Worm (Caenorhabditis elegans) whole organism, L4 larva: Measurements from ENCODE around the gene his-74.

Experiments
- F10B5.3 ChIP-seq: sonication (generic microtip); optimal IDR thresholded peaks from 2 replicates; lab custom pipeline; 2016; ENCODE audit warnings: mild to moderate bottlenecking, missing genetic modification characterization, missing compliant biosample characterization
- F44E2.7 ChIP-seq: fragments of 200-800 bp; sonication (Bioruptor generic); IDR thresholded peaks from 2 replicates; pipeline ENCODE4 v2.1.2; 2022; ENCODE audit warnings: missing genetic modification characterization, missing compliant biosample characterization
- F49E8.2 ChIP-seq: sonication (generic microtip); optimal IDR thresholded peaks from 2 replicates; lab custom pipeline; 2016; ENCODE audit warnings: missing compliant biosample characterization, mild to moderate bottlenecking, missing genetic modification characterization, borderline replicate concordance
- T26A8.4 ChIP-seq: fragments of 200-800 bp; sonication (Bioruptor generic); IDR thresholded peaks from 2 replicates; pipeline ENCODE4 v1.3.6; 2022; ENCODE audit warnings: missing genetic modification characterization, missing compliant biosample characterization
- Y105C5A.15 ChIP-seq: fragments of 200-800 bp; sonication (Bioruptor generic); IDR thresholded peaks from 2 replicates; pipeline ENCODE4 v1.3.6; 2022; ENCODE audit warnings: missing genetic modification characterization, missing compliant biosample characterization
- aha-1 ChIP-seq: fragments of 150-350 bp; peaks from one replicate; lab custom pipeline; 2014; ENCODE audit warnings: missing biosample characterization, missing genetic modification characterization
- aly-2 ChIP-seq: sonication (generic microtip); optimal IDR thresholded peaks from 2 replicates; lab custom pipeline; 2018; ENCODE audit warnings: missing biosample characterization, missing genetic modification characterization
- ceh-62 ChIP-seq: sonication (generic microtip); optimal IDR thresholded peaks from 2 replicates; lab custom pipeline; 2017; ENCODE audit warnings: missing biosample characterization, missing genetic modification characterization
- dmd-6 ChIP-seq: fragments of 200-800 bp; sonication (Bioruptor generic); IDR thresholded peaks from 2 replicates; pipeline ENCODE4 v1.3.6; 2022; ENCODE audit warnings: missing genetic modification reagents, missing genetic modification characterization, missing compliant biosample characterization
- dmd-8 ChIP-seq: fragments of 200-800 bp; sonication (Bioruptor generic); IDR thresholded peaks from 2 replicates; pipeline ENCODE4 v1.3.6; 2022; ENCODE audit warnings: missing genetic modification characterization, missing compliant biosample characterization
- dmd-9 ChIP-seq: fragments of 200-800 bp; sonication (Bioruptor generic); IDR thresholded peaks from 2 replicates; pipeline ENCODE4 v1.3.6; 2022; ENCODE audit warnings: missing genetic modification reagents, missing genetic modification characterization, missing compliant biosample characterization
- dpl-1 ChIP-seq: fragments of 150-350 bp; optimal IDR thresholded peaks from 2 replicates; lab custom pipeline; 2014; ENCODE audit warnings: missing biosample characterization, missing genetic modification reagents, missing genetic modification characterization
- dve-1 ChIP-seq: sonication (generic microtip); optimal IDR thresholded peaks from 2 replicates; lab custom pipeline; 2017; ENCODE audit warnings: antibody characterized with exemption, mild to moderate bottlenecking, missing genetic modification characterization, missing compliant biosample characterization; ENCODE audit not compliant: insufficient read depth
- egl-27 ChIP-seq: sonication (generic microtip); optimal IDR thresholded peaks from 3 replicates; lab custom pipeline; 2017; ENCODE audit warnings: missing biosample characterization, missing genetic modification reagents, missing genetic modification characterization
- fkh-10 ChIP-seq: fragments of 150-350 bp; optimal IDR thresholded peaks from 2 replicates; lab custom pipeline; 2014; ENCODE audit warnings: missing biosample characterization, missing genetic modification reagents, missing genetic modification characterization
- gei-8 ChIP-seq: fragments of 200-800 bp; sonication (Bioruptor generic); optimal IDR thresholded peaks from 2 replicates; lab custom pipeline; 2018; ENCODE audit warnings: mild to moderate bottlenecking, missing genetic modification characterization, missing compliant biosample characterization
- hif-1 ChIP-seq, 2 experiments: sonication (generic microtip); optimal IDR thresholded peaks; 2 replicates each; lab custom pipeline; 2016 to 2017; ENCODE audit warnings: missing compliant biosample characterization in 2 of 2, missing genetic modification characterization in 2 of 2, missing genetic modification reagents in 2 of 2, missing genotype in 2 of 2, mild to moderate bottlenecking in 1 of 2
- hlh-11 ChIP-seq: fragments of 200-800 bp; sonication (Bioruptor generic); optimal IDR thresholded peaks from 2 replicates; lab custom pipeline; 2018; ENCODE audit warnings: mild to moderate bottlenecking, missing genetic modification characterization, missing compliant biosample characterization
- hlh-30 ChIP-seq: sonication (generic microtip); optimal IDR thresholded peaks from 2 replicates; lab custom pipeline; 2017; ENCODE audit warnings: antibody characterized with exemption, mild to moderate bottlenecking, missing genetic modification characterization, missing compliant biosample characterization; ENCODE audit not compliant: insufficient read depth
- jun-1 ChIP-seq: fragments of 150-350 bp; optimal IDR thresholded peaks from 2 replicates; lab custom pipeline; 2014; ENCODE audit warnings: missing biosample characterization, missing genetic modification reagents, missing genetic modification characterization
- lin-1 ChIP-seq: fragments of 200-800 bp; sonication (Bioruptor generic); IDR thresholded peaks from 2 replicates; pipeline ENCODE4 v1.3.6; 2022; ENCODE audit warnings: missing genetic modification reagents, missing genetic modification characterization, missing compliant biosample characterization
- lin-39 ChIP-seq: fragments of 150-350 bp; optimal IDR thresholded peaks from 2 replicates; lab custom pipeline; 2014; ENCODE audit warnings: missing biosample characterization, missing genetic modification reagents, missing genetic modification characterization
- lir-3 ChIP-seq: sonication (generic microtip); optimal IDR thresholded peaks from 2 replicates; lab custom pipeline; 2016; ENCODE audit warnings: mild to moderate bottlenecking, missing genetic modification characterization, missing compliant biosample characterization
- lsy-2 ChIP-seq, 2 experiments: fragments of 150-350 bp in 1 of 2; sonication (generic microtip) in 1 of 2; optimal IDR thresholded peaks; 2 replicates each; lab custom pipeline; 2014 to 2017; ENCODE audit warnings: missing biosample characterization in 2 of 2, missing genetic modification characterization in 2 of 2
- mdl-1 ChIP-seq, 2 experiments: fragments of 150-350 bp in 1 of 2; sonication (generic microtip) in 1 of 2; optimal IDR thresholded peaks; 2 replicates each; lab custom pipeline; 2014 to 2017; ENCODE audit warnings: missing biosample characterization in 2 of 2, missing genetic modification characterization in 2 of 2
- mxl-2 ChIP-seq: fragments of 200-800 bp; sonication (Bioruptor generic); conservative IDR thresholded peaks from 2 replicates; pipeline ENCODE4 v1.3.6; 2022; ENCODE audit warnings: missing genetic modification reagents, missing genetic modification characterization, missing compliant biosample characterization
- mxl-3 ChIP-seq: fragments of 200-800 bp; sonication (Bioruptor generic); optimal IDR thresholded peaks from 2 replicates; lab custom pipeline; 2018; ENCODE audit warnings: mild to moderate bottlenecking, missing genetic modification characterization, missing compliant biosample characterization
- nhr-237 ChIP-seq: sonication (generic microtip); optimal IDR thresholded peaks from 2 replicates; lab custom pipeline; 2017; ENCODE audit warnings: missing biosample characterization, missing genetic modification characterization
- nhr-28 ChIP-seq: fragments of 150-350 bp; optimal IDR thresholded peaks from 2 replicates; lab custom pipeline; 2014; ENCODE audit warnings: missing biosample characterization, missing genetic modification characterization
- nhr-41 ChIP-seq: fragments of 200-800 bp; sonication (Bioruptor generic); IDR thresholded peaks from 2 replicates; pipeline ENCODE4 v1.3.6; 2022; ENCODE audit warnings: missing genetic modification reagents, missing genetic modification characterization, missing compliant biosample characterization
- nhr-48 ChIP-seq: sonication (generic microtip); optimal IDR thresholded peaks from 2 replicates; lab custom pipeline; 2016; ENCODE audit warnings: mild to moderate bottlenecking, missing genetic modification characterization, missing compliant biosample characterization
- nhr-6 ChIP-seq: fragments of 150-350 bp; optimal IDR thresholded peaks from 2 replicates; lab custom pipeline; 2014; ENCODE audit warnings: missing biosample characterization, missing genetic modification characterization
- pha-4 ChIP-seq, 2 experiments: fragments of 150-350 bp in 1 of 2; fragments of 200-800 bp in 1 of 2; sonication (Bioruptor generic) in 1 of 2; IDR thresholded peaks in 1 of 2; optimal IDR thresholded peaks in 1 of 2; 2 replicates each; pipeline versions ENCODE4 v1.3.6 to Lab custom; 2014 to 2022; ENCODE audit warnings: missing genetic modification characterization in 2 of 2, missing genetic modification reagents in 2 of 2, missing biosample characterization in 1 of 2, missing compliant biosample characterization in 1 of 2
- php-3 ChIP-seq: fragments of 200-800 bp; sonication (Bioruptor generic); IDR thresholded peaks from 2 replicates; pipeline ENCODE4 v1.3.6; 2022; ENCODE audit warnings: missing genetic modification reagents, missing genetic modification characterization, missing compliant biosample characterization
- pqm-1 ChIP-seq: sonication (generic microtip); optimal IDR thresholded peaks from 2 replicates; lab custom pipeline; 2017; ENCODE audit warnings: missing biosample characterization, missing genetic modification characterization
- set-16 ChIP-seq: fragments of 200-800 bp; sonication (Bioruptor generic); IDR thresholded peaks from 2 replicates; pipeline ENCODE4 v1.3.6; 2022; ENCODE audit warnings: missing genetic modification reagents, missing genetic modification characterization, missing compliant biosample characterization
- skn-1 ChIP-seq: fragments of 150-350 bp; optimal IDR thresholded peaks from 2 replicates; lab custom pipeline; 2014; ENCODE audit warnings: missing biosample characterization, missing genetic modification characterization
- tag-97 ChIP-seq: fragments of 200-800 bp; sonication (Bioruptor generic); IDR thresholded peaks from 2 replicates; pipeline ENCODE4 v1.3.6; 2022; ENCODE audit warnings: missing genetic modification characterization, missing compliant biosample characterization
- tra-1 ChIP-seq: fragments of 200-800 bp; sonication (Bioruptor generic); IDR thresholded peaks from 2 replicates; pipeline ENCODE4 v1.3.6; 2022; ENCODE audit warnings: missing genetic modification reagents, missing genetic modification characterization, missing compliant biosample characterization
- unc-62 ChIP-seq, 3 experiments: fragments of 150-350 bp in 1 of 3; sonication (generic microtip); optimal IDR thresholded peaks in 2 of 3; peaks in 1 of 3; 1 replicate in 1 of 3; 2 replicates in 2 of 3; lab custom pipeline; 2014 to 2017; ENCODE audit warnings: missing biosample characterization in 3 of 3, missing genetic modification characterization in 3 of 3, missing genetic modification reagents in 3 of 3, missing genotype in 1 of 3
- zip-2 ChIP-seq: fragments of 150-350 bp; optimal IDR thresholded peaks from 2 replicates; lab custom pipeline; 2014; ENCODE audit warnings: missing biosample characterization, missing genetic modification characterization
- ztf-7 ChIP-seq: fragments of 150-350 bp; optimal IDR thresholded peaks from 2 replicates; lab custom pipeline; 2014; ENCODE audit warnings: missing biosample characterization, missing genetic modification characterization

Gene his-74

ce11 chrV:12649636-12650035 is 10.5 kb downstream of the his-74 start, which contains the start of gene lin-25:
Gene lin-25 (plus strand): TSS chrV:12649925.
- TF ChIP-seq nhr-6 = peak; percentile 36
- no peak for TF ChIP-seq gei-8 (GFP tag; lab: Kevin White, UChicago)
- TF ChIP-seq dpl-1 = no peak
- no peak for TF ChIP-seq F44E2.7 (GFP tag; lab: Robert Waterston, UW)
- no peak for TF ChIP-seq jun-1 (tag; lab: Kevin White, UChicago)
- TF ChIP-seq lsy-2 (tag; optimal IDR thresholded peaks at IDR 0.05; lab: Kevin White, UChicago) = peak in 1 of 2 experiments; percentile 54
- TF ChIP-seq nhr-28 (tag; lab: Kevin White, UChicago) = peak; percentile 57
- TF ChIP-seq tag-97 (GFP tag; lab: Robert Waterston, UW) = no peak
- TF ChIP-seq dmd-9 (GFP tag; lab: Robert Waterston, UW) = no peak
- peak; percentile 27 for TF ChIP-seq pqm-1 (tag; lab: Kevin White, UChicago)
- TF ChIP-seq mxl-3 (GFP tag; lab: Kevin White, UChicago) = peak; percentile 52
- TF ChIP-seq aly-2 (tag; lab: Kevin White, UChicago) = no peak
- TF ChIP-seq fkh-10 = no peak

ce11 chrV:12649213-12649612 is 10.9 kb downstream of the his-74 start, which contains the start of gene gpa-9:
Gene gpa-9 (minus strand): TSS chrV:12649313.
- TF ChIP-seq F49E8.2 (tag; lab: Kevin White, UChicago) (no peak), dpl-1 (no peak)

- TF ChIP-seq php-3 (GFP tag; lab: Robert Waterston, UW) (no peak), nhr-237 (no peak), lin-39 (tag; lab: Kevin White, UChicago) (no peak), skn-1 (tag; lab: Kevin White, UChicago) (no peak), nhr-48 (tag; lab: Kevin White, UChicago) (no peak), F49E8.2 (tag; lab: Kevin White, UChicago) (no peak), hif-1 (tag; optimal IDR thresholded peaks at IDR 0.05; lab: Kevin White, UChicago) (no peak), set-16 (GFP tag; lab: Robert Waterston, UW) (no peak), egl-27 (no peak), mdl-1 (tag; optimal IDR thresholded peaks at IDR 0.05; lab: Kevin White, UChicago) (no peak)
These were observed 15.6 kb downstream of the his-74 start, which contains the start of gene F56H9.8 for ce11 chrV:12644500-12644899. Gene F56H9.8 (plus strand): TSS chrV:12644800.

- no peak for TF ChIP-seq nhr-41
- TF ChIP-seq Y105C5A.15 = no peak
- TF ChIP-seq T26A8.4 (GFP tag; lab: Robert Waterston, UW) = no peak
- TF ChIP-seq ceh-62 = no peak
- TF ChIP-seq tra-1 = no peak
- no peak for TF ChIP-seq lir-3 (tag; lab: Kevin White, UChicago)
- no peak for TF ChIP-seq zip-2 (tag; lab: Kevin White, UChicago)
- no peak for TF ChIP-seq dmd-8
- no peak for TF ChIP-seq F10B5.3
- no peak for TF ChIP-seq ztf-7 (tag; lab: Kevin White, UChicago)
- TF ChIP-seq pqm-1 (tag; lab: Kevin White, UChicago) = no peak
These were observed 19.7 kb downstream of the his-74 start, which contains the start of gene gpa-8 for ce11 chrV:12640384-12640783. Gene gpa-8 (minus strand): TSS chrV:12640484.

- peak; percentile 65 for TF ChIP-seq aha-1 (tag; lab: Kevin White, UChicago)
- TF ChIP-seq lin-1 (GFP tag; lab: Robert Waterston, UW) = no peak
- TF ChIP-seq nhr-6 = peak; percentile 71
- TF ChIP-seq unc-62 (GFP tag; optimal IDR thresholded peaks at IDR 0.05 in 1 of 2; lab: Kevin White, UChicago) = peak in 1 of 2 experiments; percentile 7
- no peak for TF ChIP-seq unc-62 (tag; optimal IDR thresholded peaks at IDR 0.05; lab: Kevin White, UChicago)
- TF ChIP-seq mxl-2 (GFP tag; lab: Robert Waterston, UW) = 0 out of 2 replicates have a peak, but pooled peaks have one; percentile 38
- peak; percentile 74 for TF ChIP-seq hlh-11
- TF ChIP-seq mdl-1 (tag; optimal IDR thresholded peaks at IDR 0.05; lab: Kevin White, UChicago) = peak in 1 of 2 experiments; percentile 65
- TF ChIP-seq php-3 (GFP tag; lab: Robert Waterston, UW) = peak; percentile 56; the same call in 1 of the 2 replicates
- TF ChIP-seq hlh-30 (tag; lab: Kevin White, UChicago) = peak; percentile 70
- peak; percentile 30 for TF ChIP-seq nhr-28 (tag; lab: Kevin White, UChicago)
- TF ChIP-seq pha-4 (GFP tag; IDR thresholded peaks at IDR 0.05; lab: Robert Waterston, UW) = no peak
- TF ChIP-seq pha-4 (tag; optimal IDR thresholded peaks at IDR 0.05; lab: Kevin White, UChicago) = no peak
- TF ChIP-seq dmd-6 (GFP tag; lab: Robert Waterston, UW) = peak; percentile 50
- TF ChIP-seq dve-1 (tag; lab: Kevin White, UChicago) = peak; percentile 35
- TF ChIP-seq tra-1 = 0 out of 2 replicates have a peak, but pooled peaks have one; percentile 50
These were observed 22.2 kb downstream of the his-74 start for ce11 chrV:12637764-12638502.
